Fruit fly (Drosophila melanogaster) whole organism, embryonic: ENCODE results near the gene CG33966.

ENCODE experiments used
- Aef1 ChIP-seq: fragments of 200-800 bp; sonication (Bioruptor generic); IDR thresholded peaks from 3 replicates; pipeline ENCODE4 v1.3.6; 2022; ENCODE audit warnings: missing biosample characterization, missing genetic modification characterization
- Bgb ChIP-seq: fragments of 200-800 bp; sonication (Bioruptor generic); IDR thresholded peaks from 2 replicates; pipeline ENCODE4 v1.3.6; 2022; ENCODE audit warnings: missing biosample characterization, missing genetic modification characterization; ENCODE audit not compliant: partially characterized antibody
- CG12299 ChIP-seq: fragments of 200-800 bp; sonication (Bioruptor generic); optimal IDR thresholded peaks from 2 replicates; lab custom pipeline; 2018; ENCODE audit warnings: missing biosample characterization, mild to moderate bottlenecking, missing genetic modification characterization
- CG12659 ChIP-seq: fragments of 200-800 bp; sonication (Bioruptor generic); optimal IDR thresholded peaks from 3 replicates; lab custom pipeline; 2017; ENCODE audit warnings: mild to moderate bottlenecking, missing biosample characterization, missing genetic modification reagents, missing genetic modification characterization
- CG15073 ChIP-seq: fragments of 200-800 bp; sonication (Bioruptor generic); optimal IDR thresholded peaks from 2 replicates; lab custom pipeline; 2016; ENCODE audit warnings: missing biosample characterization, missing genetic modification characterization
- CG16815 ChIP-seq: fragments of 200-800 bp; sonication (Bioruptor generic); optimal IDR thresholded peaks from 3 replicates; lab custom pipeline; 2017; ENCODE audit warnings: missing biosample characterization, mild to moderate bottlenecking, missing genetic modification characterization
- CG18619 ChIP-seq: fragments of 200-800 bp; sonication (Bioruptor generic); optimal IDR thresholded peaks from 3 replicates; lab custom pipeline; 2017; ENCODE audit warnings: missing biosample characterization, mild to moderate bottlenecking, missing genetic modification characterization
- CG2712 ChIP-seq: fragments of 200-800 bp; optimal IDR thresholded peaks from 3 replicates; lab custom pipeline; 2019; ENCODE audit warnings: missing biosample characterization, mild to moderate bottlenecking, missing genetic modification characterization, moderate library complexity
- CG42726 ChIP-seq: fragments of 200-800 bp; sonication (Bioruptor generic); IDR thresholded peaks from 2 replicates; pipeline ENCODE4 v1.3.6; 2022; ENCODE audit warnings: missing biosample characterization, missing genetic modification characterization; ENCODE audit not compliant: partially characterized antibody
- CG4282 ChIP-seq: fragments of 200-800 bp; sonication (Bioruptor generic); optimal IDR thresholded peaks from 2 replicates; lab custom pipeline; 2016; ENCODE audit warnings: missing biosample characterization, missing genetic modification characterization
- CG4404 ChIP-seq: fragments of 200-800 bp; sonication (Bioruptor generic); IDR thresholded peaks from 2 replicates; pipeline ENCODE4 v1.3.6; 2022; ENCODE audit warnings: missing biosample characterization, missing genetic modification characterization
- CG7928 ChIP-seq: fragments of 200-800 bp; sonication (Bioruptor generic); optimal IDR thresholded peaks from 2 replicates; lab custom pipeline; 2017; ENCODE audit warnings: missing biosample characterization, mild to moderate bottlenecking, missing genetic modification characterization
- CG9932 ChIP-seq: fragments of 200-800 bp; sonication (Bioruptor generic); IDR thresholded peaks from 2 replicates; pipeline ENCODE4 v1.3.6; 2022; ENCODE audit warnings: missing biosample characterization, missing genetic modification characterization
- Chrac-16 ChIP-seq: fragments of 200-800 bp; sonication (Bioruptor generic); optimal IDR thresholded peaks from 3 replicates; lab custom pipeline; 2016; ENCODE audit warnings: missing biosample characterization, missing genetic modification characterization
- Dek ChIP-seq: fragments of 200-800 bp; sonication (Bioruptor generic); optimal IDR thresholded peaks from 3 replicates; lab custom pipeline; 2019; ENCODE audit warnings: missing biosample characterization, mild to moderate bottlenecking, missing genetic modification characterization, moderate library complexity
- Drgx ChIP-seq: fragments of 200-800 bp; sonication (Bioruptor generic); IDR thresholded peaks from 2 replicates; pipeline ENCODE4 v1.3.6; 2022; ENCODE audit warnings: missing biosample characterization, missing genetic modification characterization
- Ets65A ChIP-seq: fragments of 200-800 bp; sonication (Bioruptor generic); peaks from one replicate; lab custom pipeline; 2016; ENCODE audit warnings: missing biosample characterization, missing genetic modification characterization
- Fer2 ChIP-seq: fragments of 200-800 bp; sonication (Bioruptor generic); optimal IDR thresholded peaks from 2 replicates; lab custom pipeline; 2018; ENCODE audit warnings: missing biosample characterization, mild to moderate bottlenecking, missing genetic modification characterization, moderate library complexity
- Gug ChIP-seq: fragments of 200-800 bp; sonication (Bioruptor generic); IDR thresholded peaks from 4 replicates; pipeline ENCODE4 v1.3.6; 2022; ENCODE audit warnings: missing biosample characterization, missing genetic modification characterization
- HLH3B ChIP-seq: fragments of 200-800 bp; sonication (Bioruptor generic); IDR thresholded peaks from 2 replicates; pipeline ENCODE4 v1.3.6; 2022; ENCODE audit warnings: missing biosample characterization, missing genetic modification characterization
- Hey ChIP-seq: fragments of 200-800 bp; sonication (Bioruptor generic); optimal IDR thresholded peaks from 3 replicates; lab custom pipeline; 2018; ENCODE audit warnings: missing biosample characterization, mild to moderate bottlenecking, missing genetic modification characterization
- Kr ChIP-seq: fragments of 200-800 bp; sonication (Bioruptor generic); optimal IDR thresholded peaks from 2 replicates; lab custom pipeline; 2017; ENCODE audit warnings: missing biosample characterization, mild to moderate bottlenecking, missing genetic modification characterization
- Lpt ChIP-seq: fragments of >200 bp; optimal IDR thresholded peaks from 2 replicates; lab custom pipeline; 2018; ENCODE audit warnings: missing biosample characterization, missing genetic modification characterization
- NC2α ChIP-seq: fragments of 200-800 bp; sonication (Bioruptor generic); optimal IDR thresholded peaks from 2 replicates; lab custom pipeline; 2016; ENCODE audit warnings: missing biosample characterization, missing genetic modification characterization
- Nf-YB ChIP-seq: fragments of 200-800 bp; sonication (Bioruptor generic); optimal IDR thresholded peaks from 3 replicates; lab custom pipeline; 2019; ENCODE audit warnings: missing biosample characterization, mild to moderate bottlenecking, missing genetic modification characterization, moderate library complexity
- Oli ChIP-seq: fragments of 200-800 bp; sonication (Bioruptor generic); optimal IDR thresholded peaks from 2 replicates; lab custom pipeline; 2018; ENCODE audit warnings: missing biosample characterization, mild to moderate bottlenecking, missing genetic modification characterization, moderate library complexity
- Ptx1 ChIP-seq: fragments of 200-800 bp; sonication (Bioruptor generic); IDR thresholded peaks from 2 replicates; pipeline ENCODE4 v1.3.6; 2022; ENCODE audit warnings: missing biosample characterization, missing genetic modification characterization
- Rfx ChIP-seq: fragments of 200-800 bp; sonication (Bioruptor generic); IDR thresholded peaks from 2 replicates; pipeline ENCODE4 v1.3.6; 2022; ENCODE audit warnings: missing biosample characterization, missing genetic modification characterization
- abd-A ChIP-seq: fragments of 200-800 bp; sonication (Bioruptor generic); optimal IDR thresholded peaks from 3 replicates; lab custom pipeline; 2019; ENCODE audit warnings: missing biosample characterization, mild to moderate bottlenecking, missing genetic modification characterization, moderate library complexity
- gce ChIP-seq: fragments of 200-800 bp; sonication (Bioruptor generic); IDR thresholded peaks from 3 replicates; pipeline ENCODE4 v1.3.6; 2022; ENCODE audit warnings: missing biosample characterization, missing genetic modification characterization
- gsb ChIP-seq: fragments of 200-800 bp; sonication (Bioruptor generic); IDR thresholded peaks from 2 replicates; pipeline ENCODE4 v1.3.6; 2022; ENCODE audit warnings: missing biosample characterization, missing genetic modification characterization
- ind ChIP-seq: fragments of 200-800 bp; sonication (Bioruptor generic); optimal IDR thresholded peaks from 3 replicates; lab custom pipeline; 2016; ENCODE audit warnings: missing biosample characterization, missing genetic modification characterization
- knrl ChIP-seq: fragments of 200-800 bp; sonication (Bioruptor generic); IDR thresholded peaks from 3 replicates; pipeline ENCODE4 v1.3.6; 2022; ENCODE audit warnings: missing biosample characterization, missing genetic modification characterization; ENCODE audit not compliant: partially characterized antibody
- lab ChIP-seq: fragments of 200-800 bp; sonication (Bioruptor generic); optimal IDR thresholded peaks from 3 replicates; lab custom pipeline; 2017; ENCODE audit warnings: missing biosample characterization, missing genetic modification characterization, mild to moderate bottlenecking, moderate library complexity, missing genetic modification reagents
- nmo ChIP-seq: fragments of 200-800 bp; sonication (Bioruptor generic); optimal IDR thresholded peaks from 2 replicates; lab custom pipeline; 2018; ENCODE audit warnings: missing biosample characterization, mild to moderate bottlenecking, missing genetic modification characterization, moderate library complexity
- odd ChIP-seq: fragments of 200-800 bp; sonication (Bioruptor generic); optimal IDR thresholded peaks from 2 replicates; lab custom pipeline; 2017; ENCODE audit warnings: missing biosample characterization, mild to moderate bottlenecking, missing genetic modification characterization
- onecut ChIP-seq: fragments of 200-800 bp; sonication (Bioruptor generic); IDR thresholded peaks from 2 replicates; pipeline ENCODE4 v1.3.6; 2022; ENCODE audit warnings: missing biosample characterization, missing genetic modification characterization
- phol ChIP-seq: fragments of 200-800 bp; sonication (Bioruptor generic); optimal IDR thresholded peaks from 3 replicates; lab custom pipeline; 2018; ENCODE audit warnings: missing biosample characterization, mild to moderate bottlenecking, missing genetic modification characterization, moderate library complexity
- pnt ChIP-seq: fragments of 200-800 bp; sonication (Bioruptor generic); optimal IDR thresholded peaks from 3 replicates; lab custom pipeline; 2016; ENCODE audit warnings: missing biosample characterization, missing genetic modification characterization
- prd ChIP-seq, 3 experiments: fragments of >200 bp in 2 of 3; fragments of 200-800 bp in 1 of 3; sonication (Bioruptor generic) in 1 of 3; optimal IDR thresholded peaks in 2 of 3; IDR thresholded peaks in 1 of 3; 2 replicates in 2 of 3; 3 replicates in 1 of 3; pipeline versions ENCODE4 v1.3.6 to Lab custom; 2017 to 2022; ENCODE audit warnings: missing biosample characterization in 1 of 3, missing genetic modification characterization in 1 of 3
- run ChIP-seq: fragments of 200-800 bp; sonication (Bioruptor generic); optimal IDR thresholded peaks from 3 replicates; lab custom pipeline; 2018; ENCODE audit warnings: missing biosample characterization, mild to moderate bottlenecking, missing genetic modification characterization
- sd ChIP-seq: fragments of 200-800 bp; sonication (Bioruptor generic); optimal IDR thresholded peaks from 3 replicates; lab custom pipeline; 2018; ENCODE audit warnings: missing biosample characterization, mild to moderate bottlenecking, missing genetic modification characterization, moderate library complexity
- shn ChIP-seq: fragments of 200-800 bp; sonication (Bioruptor generic); optimal IDR thresholded peaks from 3 replicates; lab custom pipeline; 2016; ENCODE audit warnings: missing biosample characterization, missing genetic modification characterization
- ssp ChIP-seq: fragments of 200-800 bp; sonication (Bioruptor generic); IDR thresholded peaks from 2 replicates; pipeline ENCODE4 v1.3.6; 2022; ENCODE audit warnings: missing biosample characterization, missing genetic modification characterization
- tx ChIP-seq: fragments of 200-800 bp; sonication (Bioruptor generic); optimal IDR thresholded peaks from 2 replicates; lab custom pipeline; 2016; ENCODE audit warnings: missing biosample characterization, missing genetic modification characterization
- unc-4 ChIP-seq: fragments of 200-800 bp; sonication (Bioruptor generic); IDR thresholded peaks from 2 replicates; pipeline ENCODE4 v1.3.6; 2022; ENCODE audit warnings: missing biosample characterization, missing genetic modification characterization; ENCODE audit not compliant: partially characterized antibody
- usp ChIP-seq: fragments of >200 bp; optimal IDR thresholded peaks from 2 replicates; lab custom pipeline; 2017; ENCODE audit warnings: missing biosample characterization, missing genetic modification characterization
- zen2 ChIP-seq: fragments of 200-800 bp; sonication (Bioruptor generic); IDR thresholded peaks from 3 replicates; pipeline ENCODE4 v1.3.6; 2022; ENCODE audit warnings: missing biosample characterization, missing genetic modification characterization; ENCODE audit not compliant: partially characterized antibody

Gene CG33966

DNA sequence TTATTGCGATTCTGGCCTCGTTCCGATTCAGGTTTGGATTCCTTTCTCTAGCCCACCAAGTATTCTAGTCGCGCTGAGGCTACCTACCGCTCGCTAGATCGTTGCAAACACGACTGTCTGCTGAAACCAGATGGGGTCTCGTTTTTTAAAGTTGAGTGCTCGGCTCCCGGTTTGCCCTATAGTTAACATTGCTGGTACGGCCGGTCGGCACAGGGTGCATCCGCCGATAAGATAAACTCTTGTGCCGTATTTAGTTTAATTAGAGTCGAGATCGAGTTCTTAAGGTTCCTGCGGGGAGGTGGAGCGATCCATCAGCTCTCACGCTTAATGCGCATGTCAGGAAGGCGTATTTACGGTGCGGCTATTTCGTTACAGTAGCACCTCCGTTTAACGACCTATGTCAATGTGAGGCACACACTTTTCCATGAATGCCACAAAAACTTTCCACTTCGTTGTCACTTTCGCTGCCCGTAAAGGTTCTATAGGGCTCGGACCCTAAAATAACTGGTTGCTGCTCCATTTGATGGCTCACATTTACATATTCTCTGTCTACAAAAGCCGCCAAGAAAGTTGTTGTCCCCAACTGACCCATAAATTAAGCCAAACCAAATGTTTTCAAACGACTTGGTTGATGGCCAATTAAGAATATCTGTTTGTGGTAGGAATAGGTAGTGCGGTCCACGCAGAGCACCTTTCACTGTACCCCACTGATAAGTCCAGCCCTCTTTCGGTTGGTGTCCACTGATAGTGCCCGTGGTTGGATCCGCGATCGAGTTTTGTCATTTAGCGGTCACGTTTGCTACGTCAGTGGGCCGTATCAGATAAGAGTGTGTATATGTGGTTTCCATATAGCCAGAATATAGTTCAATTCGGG is 29.0 kb upstream of the CG33966 start, which contains the start of gene CG9119 (continued):
- TF ChIP-seq unc-4 (GFP tag; lab: Robert Waterston, UW) (no peak), Nf-YB (GFP tag; lab: Kevin White, UChicago) (peak; percentile 10), CG7928 (GFP tag; lab: Kevin White, UChicago) (peak; percentile 13), knrl (GFP tag; lab: Robert Waterston, UW) (no peak), NC2α (peak; percentile 21), nmo (peak; percentile 66), gce (GFP tag; lab: Robert Waterston, UW) (no peak), Ptx1 (peak; percentile 72), Oli (tag; lab: Kevin White, UChicago) (peak; percentile 72), prd (optimal IDR thresholded peaks at IDR 0.05; lab: Kevin White, UChicago) (no peak), prd (GFP tag; IDR thresholded peaks at IDR 0.05; lab: Robert Waterston, UW) (peak; percentile 70; the same call in 2 of the 3 replicates), HLH3B (GFP tag; lab: Robert Waterston, UW) (peak; percentile 39; the same call in 1 of the 2 replicates), lab (peak; percentile 70), CG12659 (peak; percentile 69), CG12299 (tag; lab: Kevin White, UChicago) (peak; percentile 29), CG9932 (GFP tag; lab: Robert Waterston, UW) (peak; percentile 56; the same call in 1 of the 2 replicates), usp (no peak), ssp (peak; percentile 43), Fer2 (peak; percentile 12), ind (GFP tag; lab: Kevin White, UChicago) (peak; percentile 80), Chrac-16 (GFP tag; lab: Kevin White, UChicago) (peak; percentile 42), Drgx (no peak), Hey (no peak), CG4404 (GFP tag; lab: Robert Waterston, UW) (peak; percentile 63), gsb (GFP tag; lab: Robert Waterston, UW) (no peak), Lpt (GFP tag; lab: Kevin White, UChicago) (no peak), Gug (GFP tag; lab: Robert Waterston, UW) (peak; percentile 63), CG42726 (GFP tag; lab: Robert Waterston, UW) (0 out of 2 replicates have a peak, but pooled peaks have one; percentile 14), Dek (tag; lab: Kevin White, UChicago) (peak; percentile 65), tx (GFP tag; lab: Kevin White, UChicago) (peak; percentile 49), odd (GFP tag; lab: Kevin White, UChicago) (peak; percentile 67), Kr (GFP tag; lab: Kevin White, UChicago) (peak; percentile 25), pnt (GFP tag; lab: Kevin White, UChicago) (peak; percentile 64), abd-A (tag; lab: Kevin White, UChicago) (peak; percentile 89), Bgb (GFP tag; lab: Robert Waterston, UW) (no peak), sd (tag; lab: Kevin White, UChicago) (peak; percentile 27), phol (tag; lab: Kevin White, UChicago) (peak; percentile 60), zen2 (GFP tag; lab: Robert Waterston, UW) (no peak), CG2712 (tag; lab: Kevin White, UChicago) (peak; percentile 66), onecut (GFP tag; lab: Robert Waterston, UW) (peak; percentile 10; the same call in 1 of the 2 replicates), shn (peak; percentile 75), CG16815 (GFP tag; lab: Kevin White, UChicago) (peak; percentile 52), CG4282 (GFP tag; lab: Kevin White, UChicago) (peak; percentile 25), Aef1 (peak; percentile 69), CG15073 (GFP tag; lab: Kevin White, UChicago) (no peak), Rfx (peak; percentile 57; the same call in 1 of the 2 replicates), Ets65A (peak; percentile 95), run (tag; lab: Kevin White, UChicago) (peak; percentile 69), CG18619 (GFP tag; lab: Kevin White, UChicago) (peak; percentile 63)
